Fruit fly (Drosophila melanogaster): ENCODE results near the gene Mst36Fa.

Gene Mst36Fa

dm6 chr2L:18653328-18653675 lies 23.5 kb downstream of the Mst36Fa start (continued):
- TF ChIP-seq H2.0 (GFP tag; IDR thresholded peaks at IDR 0.05) (peak; percentile 40; the same call in 1 of the 2 replicates), CG12391 (tag; optimal IDR thresholded peaks at IDR 0.05) (peak; percentile 49), sens (GFP tag) (peak; percentile 98), CG2202 (tag; optimal IDR thresholded peaks at IDR 0.05) (no peak), Drgx (GFP tag; IDR thresholded peaks at IDR 0.05) (peak; percentile 41), CG11695 (GFP tag; IDR thresholded peaks at IDR 0.05) (peak; percentile 58; the same call in 1 of the 3 replicates), Sry-δ (GFP tag; optimal IDR thresholded peaks at IDR 0.05) (peak; percentile 47), NC2β (GFP tag; optimal IDR thresholded peaks at IDR 0.05) (peak; percentile 21), lab (GFP tag; optimal IDR thresholded peaks at IDR 0.05) (peak; percentile 79), H15 (GFP tag; IDR thresholded peaks at IDR 0.05) (peak; percentile 75), YL-1 (GFP tag; optimal IDR thresholded peaks at IDR 0.05) (no peak), CG11504 (tag; optimal IDR thresholded peaks at IDR 0.05) (peak; percentile 64), CG2712 (tag; optimal IDR thresholded peaks at IDR 0.05) (peak; percentile 93), CG15696 (tag; optimal IDR thresholded peaks at IDR 0.05) (peak; percentile 59), Meics (GFP tag; optimal IDR thresholded peaks at IDR 0.05) (peak; percentile 44), tll (GFP tag; optimal IDR thresholded peaks at IDR 0.05) (peak in 1 of 2 experiments; percentile 4), CG3847 (GFP tag; IDR thresholded peaks at IDR 0.05) (peak; percentile 29; the same call in 1 of the 2 replicates), Trl (optimal IDR thresholded peaks at IDR 0.05) (no peak), Trl (GFP tag; optimal IDR thresholded peaks at IDR 0.05) (peak; percentile 57), toy (GFP tag; IDR thresholded peaks at IDR 0.05) (no peak), CG2889 (GFP tag; IDR thresholded peaks at IDR 0.05) (no peak), CG1792 (GFP tag; optimal IDR thresholded peaks at IDR 0.05) (peak; percentile 51), Taf1 (GFP tag; IDR thresholded peaks at IDR 0.05) (no peak), Hmr (GFP tag; optimal IDR thresholded peaks at IDR 0.05) (no peak), exex (tag; optimal IDR thresholded peaks at IDR 0.05) (no peak), CG10565 (GFP tag; optimal IDR thresholded peaks at IDR 0.05) (peak; percentile 55), esg (GFP tag; conservative IDR thresholded peaks at IDR 0.05) (peak; percentile 64), az2 (GFP tag; optimal IDR thresholded peaks at IDR 0.05) (peak; percentile 50), E2f1 (GFP tag; IDR thresholded peaks at IDR 0.05) (peak; percentile 58), al (GFP tag; IDR thresholded peaks at IDR 0.05) (no peak), Xbp1 (GFP tag; optimal IDR thresholded peaks at IDR 0.05) (peak; percentile 77), MTF-1 (GFP tag; optimal IDR thresholded peaks at IDR 0.05; ENCODE audit: borderline replicate concordance) (peak; percentile 40), fru (optimal IDR thresholded peaks at IDR 0.05) (no peak), CG15269 (tag; optimal IDR thresholded peaks at IDR 0.05) (peak; percentile 62), tx (GFP tag; optimal IDR thresholded peaks at IDR 0.05) (no peak), sob (GFP tag; IDR thresholded peaks at IDR 0.05) (peak; percentile 75), Lpt (GFP tag; optimal IDR thresholded peaks at IDR 0.05) (no peak), Gsc (GFP tag; IDR thresholded peaks at IDR 0.05) (peak; percentile 59), Hr78 (GFP tag; optimal IDR thresholded peaks at IDR 0.05) (peak in 1 of 2 experiments; percentile 53), p53 (GFP tag; optimal IDR thresholded peaks at IDR 0.05) (no peak), CG13123 (GFP tag; optimal IDR thresholded peaks at IDR 0.05) (peak; percentile 24), Hmx (GFP tag; optimal IDR thresholded peaks at IDR 0.05) (no peak), chif (GFP tag; optimal IDR thresholded peaks at IDR 0.05) (peak; percentile 42 to 80), Mad (GFP tag; optimal IDR thresholded peaks at IDR 0.05) (peak; percentile 23), CG11398 (GFP tag; optimal IDR thresholded peaks at IDR 0.05) (no peak), kni (GFP tag; optimal IDR thresholded peaks at IDR 0.05) (no peak), z (GFP tag; IDR thresholded peaks at IDR 0.05) (peak; percentile 41; the same call in 1 of the 3 replicates), C15 (GFP tag; IDR thresholded peaks at IDR 0.05) (no peak), CG9876 (GFP tag; optimal IDR thresholded peaks at IDR 0.05) (no peak), rib (GFP tag; IDR thresholded peaks at IDR 0.05) (no peak), ssp (GFP tag; IDR thresholded peaks at IDR 0.05) (peak; percentile 69), CG12299 (tag; optimal IDR thresholded peaks at IDR 0.05) (no peak), CG4820 (GFP tag; optimal IDR thresholded peaks at IDR 0.05) (peak; percentile 85)

All from whole organism, embryonic.